Fruit fly (Drosophila melanogaster) whole organism, adult: ENCODE measurements around the gene CG11700.

ENCODE experiments used
- CG11617 ChIP-seq: fragments of 200-800 bp; sonication (Bioruptor generic); optimal IDR thresholded peaks from 2 replicates; lab custom pipeline; 2017; ENCODE audit warnings: mild to moderate bottlenecking, missing biosample characterization, missing genetic modification reagents, missing genetic modification characterization
- CG12768 ChIP-seq: fragments of 200-800 bp; sonication (Bioruptor generic); optimal IDR thresholded peaks from 2 replicates; lab custom pipeline; 2017; ENCODE audit warnings: missing biosample characterization, missing genetic modification characterization, mild to moderate bottlenecking, moderate library complexity, missing genetic modification reagents
- CG14711 ChIP-seq: fragments of 200-800 bp; sonication (Bioruptor generic); optimal IDR thresholded peaks from 2 replicates; lab custom pipeline; 2018; ENCODE audit warnings: missing biosample characterization, mild to moderate bottlenecking, missing genetic modification characterization, moderate library complexity
- CG1620 ChIP-seq: fragments of 200-800 bp; sonication (Bioruptor generic); optimal IDR thresholded peaks from 2 replicates; lab custom pipeline; 2016; ENCODE audit warnings: missing biosample characterization, missing genetic modification characterization
- CG33017 ChIP-seq: fragments of 200-800 bp; sonication (Bioruptor generic); optimal IDR thresholded peaks from 2 replicates; lab custom pipeline; 2018; ENCODE audit warnings: missing biosample characterization, mild to moderate bottlenecking, missing genetic modification characterization, moderate library complexity
- CG5204 ChIP-seq: fragments of 200-800 bp; sonication (Bioruptor generic); optimal IDR thresholded peaks from 2 replicates; lab custom pipeline; 2016; ENCODE audit warnings: missing biosample characterization, missing genetic modification characterization
- CG7045 ChIP-seq: fragments of 200-800 bp; sonication (Bioruptor generic); optimal IDR thresholded peaks from 2 replicates; lab custom pipeline; 2017; ENCODE audit warnings: missing biosample characterization, mild to moderate bottlenecking, missing genetic modification characterization
- CG7101 ChIP-seq: fragments of 200-800 bp; sonication (Bioruptor generic); optimal IDR thresholded peaks from 2 replicates; lab custom pipeline; 2018; ENCODE audit warnings: missing biosample characterization, mild to moderate bottlenecking, missing genetic modification characterization, moderate library complexity
- Clk ChIP-seq: fragments of 200-800 bp; sonication (Bioruptor generic); optimal IDR thresholded peaks from 2 replicates; lab custom pipeline; 2017; ENCODE audit warnings: missing biosample characterization, missing genetic modification characterization
- Crg-1 ChIP-seq: fragments of 200-800 bp; sonication (Bioruptor generic); optimal IDR thresholded peaks from 2 replicates; lab custom pipeline; 2016; ENCODE audit warnings: missing biosample characterization, missing genetic modification characterization
- Hr96 ChIP-seq: fragments of 200-800 bp; sonication (Bioruptor generic); optimal IDR thresholded peaks from 2 replicates; lab custom pipeline; 2016; ENCODE audit warnings: missing biosample characterization, missing genetic modification characterization
- Mnt ChIP-seq: fragments of 200-800 bp; sonication (Bioruptor generic); optimal IDR thresholded peaks from 2 replicates; lab custom pipeline; 2016; ENCODE audit warnings: missing biosample characterization, mild to moderate bottlenecking, missing genetic modification characterization
- bab1 ChIP-seq: fragments of 200-800 bp; sonication (Bioruptor generic); optimal IDR thresholded peaks from 3 replicates; lab custom pipeline; 2019; ENCODE audit warnings: missing biosample characterization, mild to moderate bottlenecking, missing genetic modification characterization, moderate library complexity
- cic ChIP-seq: fragments of 200-800 bp; sonication (Bioruptor generic); optimal IDR thresholded peaks from 2 replicates; lab custom pipeline; 2017; ENCODE audit warnings: missing biosample characterization, mild to moderate bottlenecking, missing genetic modification characterization, moderate library complexity
- cnc ChIP-seq, 2 experiments: fragments of >200 bp; optimal IDR thresholded peaks; 2 replicates each; lab custom pipeline; 2017
- kay ChIP-seq: fragments of 200-800 bp; sonication (Bioruptor generic); peaks from one replicate; lab custom pipeline; 2016; ENCODE audit warnings: missing biosample characterization, missing genetic modification characterization, borderline replicate concordance
- ovo ChIP-seq: fragments of 200-800 bp; sonication (Bioruptor generic); optimal IDR thresholded peaks from 2 replicates; lab custom pipeline; 2016; ENCODE audit warnings: missing biosample characterization, missing genetic modification characterization
- pad ChIP-seq: fragments of 200-800 bp; sonication (Bioruptor generic); optimal IDR thresholded peaks from 3 replicates; lab custom pipeline; 2017; ENCODE audit warnings: missing biosample characterization, missing genetic modification characterization, mild to moderate bottlenecking, moderate library complexity, missing genetic modification reagents
- tj ChIP-seq: fragments of 200-800 bp; sonication (Bioruptor generic); optimal IDR thresholded peaks from 3 replicates; lab custom pipeline; 2017; ENCODE audit warnings: missing biosample characterization, mild to moderate bottlenecking, missing genetic modification characterization, moderate library complexity
- toe ChIP-seq: fragments of 200-800 bp; sonication (Bioruptor generic); optimal IDR thresholded peaks from 2 replicates; lab custom pipeline; 2016; ENCODE audit warnings: missing biosample characterization, missing genetic modification characterization

The CG11700 gene

dm6 chrX:6294243-6294642 lies 10.9 kb upstream of the CG11700 start, which contains the start of gene CG15892:
Gene CG15892, minus strand, starts transcription at chrX:6294343.
- no peak for TF ChIP-seq cic (GFP tag; lab: Kevin White, UChicago)
- TF ChIP-seq Hr96: no peak

- TF ChIP-seq ovo (GFP tag; lab: Kevin White, UChicago) (no peak), CG5204 (no peak), kay (GFP tag; lab: Kevin White, UChicago) (no peak), pad (GFP tag; lab: Kevin White, UChicago) (no peak), Mnt (peak; percentile 23), CG7101 (tag; lab: Kevin White, UChicago) (no peak), CG33017 (no peak), CG11617 (GFP tag; lab: Kevin White, UChicago) (no peak), cic (GFP tag; lab: Kevin White, UChicago) (no peak), CG7045 (GFP tag; lab: Kevin White, UChicago) (no peak), cnc (optimal IDR thresholded peaks at IDR 0.05; lab: Kevin White, UChicago) (peak in 1 of 2 experiments; percentile 71), Clk (GFP tag; lab: Kevin White, UChicago) (no peak), CG14711 (tag; lab: Kevin White, UChicago) (no peak), CG1620 (GFP tag; lab: Kevin White, UChicago) (peak; percentile 26), CG12768 (GFP tag; lab: Kevin White, UChicago) (no peak), toe (GFP tag; lab: Kevin White, UChicago) (no peak), bab1 (GFP tag; lab: Kevin White, UChicago) (peak; percentile 58), Hr96 (no peak), tj (GFP tag; lab: Kevin White, UChicago) (peak; percentile 63), Crg-1 (GFP tag; lab: Kevin White, UChicago) (no peak)
These were observed 7.8 kb upstream of the CG11700 start, which contains the start of the genes Rpt4 and mldr for dm6 chrX:6291083-6291699. Gene Rpt4, minus strand, starts transcription at chrX:6291245. Gene mldr, plus strand, starts transcription at chrX:6291303.

- TF ChIP-seq pad (GFP tag; lab: Kevin White, UChicago) (peak; percentile 72), CG14711 (tag; lab: Kevin White, UChicago) (peak; percentile 44), CG33017 (peak; percentile 20), tj (GFP tag; lab: Kevin White, UChicago) (peak; percentile 31), CG5204 (no peak), kay (GFP tag; lab: Kevin White, UChicago) (no peak), Crg-1 (GFP tag; lab: Kevin White, UChicago) (peak; percentile 47), bab1 (GFP tag; lab: Kevin White, UChicago) (peak; percentile 83), ovo (GFP tag; lab: Kevin White, UChicago) (peak; percentile 57), CG12768 (GFP tag; lab: Kevin White, UChicago) (no peak), Hr96 (no peak), Mnt (peak; percentile 96), cic (GFP tag; lab: Kevin White, UChicago) (peak; percentile 65), CG1620 (GFP tag; lab: Kevin White, UChicago) (peak; percentile 51), CG11617 (GFP tag; lab: Kevin White, UChicago) (peak; percentile 37), cnc (optimal IDR thresholded peaks at IDR 0.05; lab: Kevin White, UChicago) (no peak), toe (GFP tag; lab: Kevin White, UChicago) (no peak), CG7101 (tag; lab: Kevin White, UChicago) (peak; percentile 68), CG7045 (GFP tag; lab: Kevin White, UChicago) (no peak)
These were observed 4.5 kb upstream of the CG11700 start, which contains the start of the genes Top3beta and wuho for dm6 chrX:6287842-6288241. Gene Top3beta, minus strand, starts transcription at chrX:6287990. Gene wuho, plus strand, starts transcription at chrX:6288100.

- TF ChIP-seq Mnt (no peak), kay (GFP tag; lab: Kevin White, UChicago) (no peak), cnc (optimal IDR thresholded peaks at IDR 0.05; lab: Kevin White, UChicago) (no peak), CG14711 (tag; lab: Kevin White, UChicago) (no peak), CG33017 (no peak), Clk (GFP tag; lab: Kevin White, UChicago) (no peak), tj (GFP tag; lab: Kevin White, UChicago) (peak; percentile 71)
These were observed 3.7 kb downstream of the CG11700 start, which contains the start of gene Ubi-p5E for dm6 chrX:6279629-6280073. Gene Ubi-p5E, minus strand, starts transcription at chrX:6279647.

dm6 chrX:6278879-6279628 lies 4.3 kb downstream of the CG11700 start:
- TF ChIP-seq CG11617 (GFP tag; lab: Kevin White, UChicago) (peak; percentile 38), CG7101 (tag; lab: Kevin White, UChicago) (peak; percentile 67), Crg-1 (GFP tag; lab: Kevin White, UChicago) (peak; percentile 20), CG12768 (GFP tag; lab: Kevin White, UChicago) (peak; percentile 0), toe (GFP tag; lab: Kevin White, UChicago) (no peak), CG14711 (tag; lab: Kevin White, UChicago) (no peak), CG1620 (GFP tag; lab: Kevin White, UChicago) (peak; percentile 49), Mnt (peak; percentile 66), cic (GFP tag; lab: Kevin White, UChicago) (peak; percentile 32), pad (GFP tag; lab: Kevin White, UChicago) (peak; percentile 65), CG7045 (GFP tag; lab: Kevin White, UChicago) (no peak), ovo (GFP tag; lab: Kevin White, UChicago) (peak; percentile 56), cnc (optimal IDR thresholded peaks at IDR 0.05; lab: Kevin White, UChicago) (no peak), tj (GFP tag; lab: Kevin White, UChicago) (peak; percentile 41), Hr96 (peak; percentile 42), kay (GFP tag; lab: Kevin White, UChicago) (no peak), bab1 (GFP tag; lab: Kevin White, UChicago) (peak; percentile 55), CG5204 (no peak), CG33017 (peak; percentile 34), Clk (GFP tag; lab: Kevin White, UChicago) (no peak)
